Worm (Caenorhabditis elegans) whole organism, midembryonic: Measurements from ENCODE around the gene Y46E12A.2.

Experiments used
- T22C8.4 ChIP-seq: fragments of 200-800 bp; sonication (Bioruptor generic); IDR thresholded peaks from 2 replicates; pipeline ENCODE4 v1.3.6; 2022; ENCODE audit warnings: missing genetic modification characterization, missing compliant biosample characterization
- flt-1 ChIP-seq: fragments of 200-800 bp; sonication (Bioruptor generic); IDR thresholded peaks from 2 replicates; pipeline ENCODE4 v1.3.6; 2022; ENCODE audit warnings: missing genetic modification characterization, missing compliant biosample characterization
- med-1 ChIP-seq: sonication (generic microtip); optimal IDR thresholded peaks from 2 replicates; lab custom pipeline; 2017; ENCODE audit warnings: missing genetic modification characterization, mild to moderate bottlenecking, missing compliant biosample characterization, antibody characterized with exemption, missing genetic modification reagents; ENCODE audit not compliant: insufficient read depth
- ref-1 ChIP-seq: fragments of 200-800 bp; sonication (Bioruptor generic); conservative IDR thresholded peaks from 2 replicates; pipeline ENCODE4 v1.3.6; 2022; ENCODE audit warnings: missing genetic modification reagents, missing genetic modification characterization, missing compliant biosample characterization
- ztf-29 ChIP-seq: fragments of 200-800 bp; sonication (Bioruptor generic); IDR thresholded peaks from 2 replicates; pipeline ENCODE4 v1.3.6; 2022; ENCODE audit warnings: missing genetic modification reagents, missing genetic modification characterization, missing compliant biosample characterization

DNA sequence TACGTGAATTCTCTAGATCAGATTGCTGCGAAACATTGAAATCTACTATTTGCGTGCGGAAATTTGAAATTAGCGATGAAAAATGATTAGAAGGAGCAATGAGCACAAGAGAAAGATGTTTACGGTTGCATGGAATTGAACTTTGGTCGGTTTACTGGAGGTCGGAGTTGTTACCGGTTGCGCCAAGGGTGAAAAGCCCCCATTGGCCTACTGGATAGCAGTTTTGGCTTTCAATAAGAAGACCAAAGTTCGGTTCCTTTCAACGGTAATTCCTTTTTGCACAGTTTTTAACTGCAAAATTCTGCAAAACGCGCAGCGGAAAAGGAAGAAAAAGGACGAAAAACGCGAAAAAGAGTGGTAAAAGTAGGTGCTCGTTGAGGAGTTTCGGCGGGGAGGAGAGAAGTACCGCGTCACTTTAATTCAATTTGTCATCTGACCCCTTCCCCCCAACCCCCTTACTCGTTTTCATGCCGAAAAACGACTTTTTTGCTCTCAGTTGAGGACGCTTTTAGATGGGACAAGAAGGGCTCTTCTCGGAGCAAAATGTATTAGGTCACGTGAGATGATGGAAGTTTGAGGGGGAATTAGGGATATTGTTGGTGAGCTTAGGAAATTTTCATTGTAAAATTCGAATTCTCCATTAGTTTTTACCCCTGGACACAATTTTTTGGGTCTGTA, 13.1 kb upstream of the Y46E12A.2 start:
- TF ChIP-seq ref-1 (GFP tag; lab: Robert Waterston, UW) (no peak), med-1 (GFP tag; lab: Kevin White, UChicago) (no peak), ztf-29 (no peak), T22C8.4 (GFP tag; lab: Robert Waterston, UW) (no peak), flt-1 (GFP tag; lab: Robert Waterston, UW) (no peak)
